Worm (Caenorhabditis elegans) whole organism, L1 larva: ENCODE data around the gene nhr-195.

Experiments
- aha-1 ChIP-seq: fragments of 150-350 bp; optimal IDR thresholded peaks from 2 replicates; lab custom pipeline; 2014; ENCODE audit warnings: missing biosample characterization, missing genetic modification characterization
- blmp-1 ChIP-seq: fragments of 150-350 bp; optimal IDR thresholded peaks from 2 replicates; lab custom pipeline; 2014; ENCODE audit warnings: missing biosample characterization, missing genetic modification characterization
- ceh-88 ChIP-seq: fragments of 200-800 bp; sonication (Bioruptor generic); IDR thresholded peaks from 2 replicates; pipeline ENCODE4 v1.3.6; 2022; ENCODE audit warnings: missing genetic modification characterization, missing compliant biosample characterization
- efl-1 ChIP-seq, 4 experiments: fragments of 150-350 bp; optimal IDR thresholded peaks in 3 of 4; peaks in 1 of 4; 1 replicate in 1 of 4; 2 replicates in 3 of 4; lab custom pipeline; 2014; ENCODE audit warnings: missing biosample characterization in 2 of 4, missing genetic modification characterization in 2 of 4, missing genetic modification reagents in 2 of 4
- egl-13 ChIP-seq: sonication (generic microtip); optimal IDR thresholded peaks from 2 replicates; lab custom pipeline; 2016; ENCODE audit warnings: missing genotype, missing genetic modification reagents, missing genetic modification characterization, missing compliant biosample characterization
- egl-27 ChIP-seq, 2 experiments: fragments of 150-350 bp in 1 of 2; sonication (generic microtip); optimal IDR thresholded peaks; 3 replicates each; lab custom pipeline; 2017 to 2018; ENCODE audit warnings: missing biosample characterization in 2 of 2, missing genetic modification characterization in 2 of 2, missing genetic modification reagents in 2 of 2
- elt-3 ChIP-seq, 6 experiments: fragments of 150-350 bp in 1 of 6; sonication (generic microtip); optimal IDR thresholded peaks; 2 replicates each; lab custom pipeline; 2017 to 2018; ENCODE audit warnings: missing biosample characterization in 6 of 6, missing genetic modification characterization in 6 of 6, inconsistent platforms in 1 of 6
- hlh-17 ChIP-seq: fragments of 200-800 bp; sonication (Bioruptor generic); optimal IDR thresholded peaks from 2 replicates; lab custom pipeline; 2018; ENCODE audit warnings: missing genetic modification characterization, mild to moderate bottlenecking, missing compliant biosample characterization, moderate library complexity, borderline replicate concordance
- hlh-4 ChIP-seq: sonication (generic microtip); optimal IDR thresholded peaks from 2 replicates; lab custom pipeline; 2016; ENCODE audit warnings: mild to moderate bottlenecking, missing genetic modification characterization, missing compliant biosample characterization
- lin-13 ChIP-seq: fragments of 150-350 bp; optimal IDR thresholded peaks from 2 replicates; lab custom pipeline; 2014; ENCODE audit warnings: missing biosample characterization, missing genetic modification reagents, missing genetic modification characterization
- lin-14 ChIP-seq: fragments of 200-800 bp; sonication (Bioruptor generic); optimal IDR thresholded peaks from 2 replicates; lab custom pipeline; 2018; ENCODE audit warnings: mild to moderate bottlenecking, missing genetic modification characterization, moderate library complexity, missing compliant biosample characterization
- lin-35 ChIP-seq, 2 experiments: fragments of 150-350 bp; optimal IDR thresholded peaks; 2 replicates each; lab custom pipeline; 2014; ENCODE audit warnings: missing biosample characterization in 2 of 2, missing genetic modification characterization in 2 of 2, missing genetic modification reagents in 2 of 2
- lsy-2 ChIP-seq, 2 experiments: fragments of 150-350 bp; optimal IDR thresholded peaks; 2 replicates each; lab custom pipeline; 2014; ENCODE audit warnings: missing biosample characterization in 2 of 2, missing genetic modification characterization in 2 of 2
- mep-1 ChIP-seq: fragments of 150-350 bp; optimal IDR thresholded peaks from 2 replicates; lab custom pipeline; 2014; ENCODE audit warnings: missing biosample characterization, missing genetic modification characterization
- nhr-19 ChIP-seq: fragments of 200-800 bp; sonication (Bioruptor generic); conservative IDR thresholded peaks from 2 replicates; pipeline ENCODE4 v1.3.6; 2022; ENCODE audit warnings: missing genetic modification characterization, missing compliant biosample characterization
- nhr-20 ChIP-seq: sonication (generic microtip); optimal IDR thresholded peaks from 2 replicates; lab custom pipeline; 2016; ENCODE audit warnings: mild to moderate bottlenecking, missing genetic modification characterization, missing compliant biosample characterization
- nhr-237 ChIP-seq: fragments of 150-350 bp; optimal IDR thresholded peaks from 2 replicates; lab custom pipeline; 2014; ENCODE audit warnings: missing biosample characterization, missing genetic modification characterization
- nhr-71 ChIP-seq: sonication (generic microtip); optimal IDR thresholded peaks from 2 replicates; lab custom pipeline; 2016; ENCODE audit warnings: mild to moderate bottlenecking, missing genetic modification characterization, moderate library complexity, missing compliant biosample characterization
- nhr-76 ChIP-seq: sonication (generic microtip); optimal IDR thresholded peaks from 2 replicates; lab custom pipeline; 2017; ENCODE audit warnings: missing biosample characterization, missing genetic modification characterization
- nhr-85 ChIP-seq: sonication (generic microtip); peaks from one replicate; lab custom pipeline; 2016; ENCODE audit warnings: missing genetic modification characterization, inconsistent platforms, missing compliant biosample characterization
- nhr-90 ChIP-seq: sonication (generic microtip); optimal IDR thresholded peaks from 2 replicates; lab custom pipeline; 2016; ENCODE audit warnings: mild to moderate bottlenecking, missing genetic modification characterization, missing compliant biosample characterization; ENCODE audit not compliant: poor library complexity
- pag-3 ChIP-seq: sonication (generic microtip); optimal IDR thresholded peaks from 2 replicates; lab custom pipeline; 2017; ENCODE audit warnings: missing genetic modification characterization, mild to moderate bottlenecking, missing compliant biosample characterization, antibody characterized with exemption, borderline replicate concordance; ENCODE audit not compliant: insufficient read depth
- pax-3 ChIP-seq: fragments of 200-800 bp; sonication (Bioruptor generic); optimal IDR thresholded peaks from 2 replicates; lab custom pipeline; 2018; ENCODE audit warnings: mild to moderate bottlenecking, missing genetic modification characterization, moderate library complexity, missing compliant biosample characterization
- snu-23 ChIP-seq: sonication (generic microtip); optimal IDR thresholded peaks from 2 replicates; lab custom pipeline; 2016; ENCODE audit warnings: missing genetic modification characterization, missing compliant biosample characterization
- sptf-1 ChIP-seq: fragments of 150-350 bp; optimal IDR thresholded peaks from 2 replicates; lab custom pipeline; 2014; ENCODE audit warnings: missing biosample characterization, missing genetic modification characterization
- sup-37 ChIP-seq: fragments of 200-800 bp; sonication (Bioruptor generic); optimal IDR thresholded peaks from 2 replicates; lab custom pipeline; 2018; ENCODE audit warnings: mild to moderate bottlenecking, missing genetic modification characterization, missing compliant biosample characterization
- swsn-7 ChIP-seq: sonication (generic microtip); optimal IDR thresholded peaks from 2 replicates; lab custom pipeline; 2016; ENCODE audit warnings: missing genetic modification characterization, missing compliant biosample characterization
- tbx-2 ChIP-seq: sonication (generic microtip); optimal IDR thresholded peaks from 2 replicates; lab custom pipeline; 2016; ENCODE audit warnings: missing genetic modification characterization, missing compliant biosample characterization
- unc-130 ChIP-seq: fragments of 150-350 bp; optimal IDR thresholded peaks from 2 replicates; lab custom pipeline; 2017; ENCODE audit warnings: missing biosample characterization, missing genetic modification characterization, inconsistent platforms
- vab-15 ChIP-seq: sonication (generic microtip); optimal IDR thresholded peaks from 2 replicates; lab custom pipeline; 2017; ENCODE audit warnings: missing genotype, mild to moderate bottlenecking, missing genetic modification characterization, missing compliant biosample characterization
- xbp-1 ChIP-seq: sonication (generic microtip); optimal IDR thresholded peaks from 2 replicates; lab custom pipeline; 2016; ENCODE audit warnings: missing genetic modification characterization, missing compliant biosample characterization
- ztf-11 ChIP-seq, 2 experiments: sonication (generic microtip); optimal IDR thresholded peaks; 2 replicates each; lab custom pipeline; 2016 to 2017; ENCODE audit warnings: missing genetic modification characterization in 2 of 2, missing biosample characterization in 1 of 2, missing compliant biosample characterization in 1 of 2
- ztf-4 ChIP-seq: fragments of 150-350 bp; optimal IDR thresholded peaks from 2 replicates; lab custom pipeline; 2014; ENCODE audit warnings: missing biosample characterization, missing genetic modification characterization

nhr-195 gene

DNA sequence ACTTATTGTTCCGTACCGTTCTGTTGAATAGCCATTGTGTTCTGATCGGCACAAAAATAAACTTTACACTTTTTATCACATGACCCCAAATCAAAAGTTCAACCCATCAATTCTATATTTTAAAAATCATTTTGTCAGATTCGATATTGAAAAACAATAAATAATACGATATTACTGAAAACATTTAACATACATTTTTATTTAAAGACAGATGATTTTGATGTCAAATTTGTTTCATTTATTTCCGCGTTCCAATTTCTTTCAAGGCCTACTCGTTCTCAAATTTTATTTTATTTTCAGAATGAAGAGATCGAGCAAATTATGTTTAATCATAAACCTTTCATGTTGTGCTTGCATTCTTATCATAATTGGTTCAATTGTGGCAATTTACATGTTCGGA, 22.6 kb upstream of the nhr-195 start, which contains the start of gene F59E11.5:
TSS of gene F59E11.5 (plus strand) at position 301 of the 400 bp plus-strand sequence.
- TF ChIP-seq lin-35 (GFP tag; optimal IDR thresholded peaks at IDR 0.05; lab: Kevin White, UChicago) = no peak
- no peak for TF ChIP-seq egl-27 (tag; optimal IDR thresholded peaks at IDR 0.05; lab: Kevin White, UChicago)
- no peak for TF ChIP-seq nhr-237 (tag; lab: Kevin White, UChicago)
- TF ChIP-seq, all 84 proteins: peak for 0

DNA sequence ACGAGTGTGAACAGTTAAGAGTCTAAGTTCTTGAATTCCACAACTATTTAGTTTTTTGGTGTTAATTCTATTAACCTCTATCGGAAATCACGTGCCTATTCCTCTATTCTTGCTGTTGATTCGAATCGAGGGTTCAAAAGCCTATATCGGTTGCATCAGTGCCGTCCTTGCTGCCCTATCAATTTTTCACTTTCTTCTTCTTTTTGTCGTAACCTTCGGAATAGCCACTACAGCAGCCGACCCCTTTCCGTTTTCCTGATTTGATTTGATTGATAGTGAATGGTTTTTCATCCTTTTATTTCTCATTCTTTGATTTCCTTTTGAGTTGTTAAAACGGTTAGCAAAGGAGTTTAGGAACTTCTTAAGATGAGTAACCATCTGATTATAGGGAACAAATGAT, 22.1 kb upstream of the nhr-195 start:
- TF ChIP-seq unc-130 (tag; lab: Kevin White, UChicago) = peak; percentile 23
- TF ChIP-seq blmp-1 = peak; percentile 96
- peak in 4 of 6 experiments; percentile 44 to 91 (median 86) for TF ChIP-seq elt-3 (tag; optimal IDR thresholded peaks at IDR 0.05; lab: Kevin White, UChicago)
- no peak for TF ChIP-seq vab-15 (tag; lab: Kevin White, UChicago)
- TF ChIP-seq nhr-85 = peak; percentile 93
- TF ChIP-seq ztf-4 (tag; lab: Kevin White, UChicago) = no peak
- peak; percentile 23 for TF ChIP-seq tbx-2
- peak in 1 of 2 experiments; percentile 3 for TF ChIP-seq lsy-2 (tag; optimal IDR thresholded peaks at IDR 0.05; lab: Kevin White, UChicago)
- peak; percentile 48 for TF ChIP-seq snu-23 (GFP tag; lab: Kevin White, UChicago)
- peak; percentile 63 for TF ChIP-seq nhr-20 (tag; lab: Kevin White, UChicago)
- TF ChIP-seq ceh-88 (GFP tag; lab: Robert Waterston, UW) = no peak
- TF ChIP-seq nhr-90 = peak; percentile 35
- peak; percentile 30 for TF ChIP-seq nhr-71 (tag; lab: Kevin White, UChicago)
- peak; percentile 11 for TF ChIP-seq nhr-19 (GFP tag; lab: Robert Waterston, UW)
- TF ChIP-seq lin-14 = peak; percentile 61

- TF ChIP-seq ztf-11 (tag; optimal IDR thresholded peaks at IDR 0.05; lab: Kevin White, UChicago) (no peak), nhr-71 (tag; lab: Kevin White, UChicago) (no peak), lin-13 (no peak), nhr-85 (peak; percentile 53)
Observed at ce11 chrV:8991679-8992078, 19.5 kb upstream of the nhr-195 start, which contains the start of gene F59E11.6. TSS of gene F59E11.6 (plus strand) at chrV:8991789.

- TF ChIP-seq pag-3 (tag; lab: Kevin White, UChicago) (no peak), swsn-7 (tag; lab: Kevin White, UChicago) (no peak), efl-1 (optimal IDR thresholded peaks at IDR 0.05; lab: Kevin White, UChicago) (no peak), efl-1 (GFP tag; optimal IDR thresholded peaks at IDR 0.05 in 1 of 2; lab: Kevin White, UChicago) (peak in 1 of 2 experiments; percentile 71), lin-35 (GFP tag; optimal IDR thresholded peaks at IDR 0.05; lab: Kevin White, UChicago) (peak in 1 of 2 experiments; percentile 2), aha-1 (tag; lab: Kevin White, UChicago) (no peak), lin-14 (peak; percentile 52), sptf-1 (tag; lab: Kevin White, UChicago) (no peak), nhr-20 (tag; lab: Kevin White, UChicago) (peak; percentile 16), egl-13 (tag; lab: Kevin White, UChicago) (no peak), blmp-1 (peak; percentile 33), mep-1 (peak; percentile 5), snu-23 (GFP tag; lab: Kevin White, UChicago) (peak; percentile 19), elt-3 (tag; optimal IDR thresholded peaks at IDR 0.05; lab: Kevin White, UChicago) (peak in 1 of 6 experiments; percentile 37), nhr-85 (peak; percentile 73)
- TF ChIP-seq, all 84 proteins: peak for 9
Observed at ce11 chrV:8990194-8990649, 18.1 kb upstream of the nhr-195 start, which contains the start of gene F59E11.7. TSS of gene F59E11.7 (plus strand) at chrV:8990244.

ce11 chrV:8988104-8988503, 15.9 kb upstream of the nhr-195 start, which contains the start of gene str-87:
TSS of gene str-87 (minus strand) at chrV:8988204.
- TF ChIP-seq hlh-4 (tag; lab: Kevin White, UChicago) (no peak), xbp-1 (tag; lab: Kevin White, UChicago) (no peak), sup-37 (GFP tag; lab: Kevin White, UChicago) (no peak), pax-3 (tag; lab: Kevin White, UChicago) (no peak), hlh-17 (GFP tag; lab: Kevin White, UChicago) (no peak), nhr-76 (tag; lab: Kevin White, UChicago) (no peak), ceh-88 (GFP tag; lab: Robert Waterston, UW) (no peak)
